Worm (Caenorhabditis elegans) whole organism, L3 larva: ENCODE measurements around the gene R160.2.

Experiments used
- R02D3.7 ChIP-seq: fragments of 150-350 bp; optimal IDR thresholded peaks from 2 replicates; lab custom pipeline; 2014; ENCODE audit warnings: missing biosample characterization, missing genetic modification characterization
- aly-2 ChIP-seq: fragments of 150-350 bp; optimal IDR thresholded peaks from 2 replicates; lab custom pipeline; 2014; ENCODE audit warnings: missing biosample characterization, missing genetic modification characterization
- ceh-28 ChIP-seq: fragments of 150-350 bp; optimal IDR thresholded peaks from 2 replicates; lab custom pipeline; 2014; ENCODE audit warnings: missing biosample characterization, missing genetic modification reagents, missing genetic modification characterization
- ceh-9 ChIP-seq: sonication (generic microtip); optimal IDR thresholded peaks from 2 replicates; lab custom pipeline; 2018; ENCODE audit warnings: missing biosample characterization, missing genetic modification characterization
- daf-12 ChIP-seq: fragments of 150-350 bp; optimal IDR thresholded peaks from 2 replicates; lab custom pipeline; 2014; ENCODE audit warnings: missing biosample characterization, missing genetic modification reagents, missing genetic modification characterization
- egl-27 ChIP-seq: sonication (generic microtip); optimal IDR thresholded peaks from 4 replicates; lab custom pipeline; 2017; ENCODE audit warnings: missing biosample characterization, missing genetic modification reagents, missing genetic modification characterization
- egl-5 ChIP-seq: fragments of 150-350 bp; optimal IDR thresholded peaks from 2 replicates; lab custom pipeline; 2017; ENCODE audit warnings: missing biosample characterization, missing genetic modification reagents, missing genetic modification characterization, inconsistent platforms
- elt-1 ChIP-seq: fragments of 150-350 bp; optimal IDR thresholded peaks from 2 replicates; lab custom pipeline; 2014; ENCODE audit warnings: missing biosample characterization, missing genetic modification characterization
- elt-3 ChIP-seq, 3 experiments: fragments of 150-350 bp in 1 of 3; sonication (generic microtip) in 2 of 3; optimal IDR thresholded peaks; 2 replicates in 2 of 3; 4 replicates in 1 of 3; lab custom pipeline; 2014 to 2017; ENCODE audit warnings: missing biosample characterization in 3 of 3, missing genetic modification characterization in 3 of 3
- eor-1 ChIP-seq, 2 experiments: fragments of 150-350 bp; optimal IDR thresholded peaks; 2 replicates each; lab custom pipeline; 2014 to 2018; ENCODE audit warnings: missing biosample characterization in 2 of 2, missing genetic modification characterization in 2 of 2
- fkh-10 ChIP-seq: sonication (generic microtip); optimal IDR thresholded peaks from 2 replicates; lab custom pipeline; 2017; ENCODE audit warnings: missing biosample characterization, missing genetic modification reagents, missing genetic modification characterization
- hmg-11 ChIP-seq: sonication (generic microtip); optimal IDR thresholded peaks from 2 replicates; lab custom pipeline; 2016; ENCODE audit warnings: missing genetic modification characterization, missing compliant biosample characterization
- lin-15B ChIP-seq: fragments of 150-350 bp; optimal IDR thresholded peaks from 2 replicates; lab custom pipeline; 2014; ENCODE audit warnings: missing biosample characterization, missing genetic modification characterization
- lin-39 ChIP-seq: fragments of 150-350 bp; optimal IDR thresholded peaks from 2 replicates; lab custom pipeline; 2018; ENCODE audit warnings: missing biosample characterization, missing genetic modification reagents, missing genetic modification characterization
- lsy-12 ChIP-seq: sonication (generic microtip); optimal IDR thresholded peaks from 2 replicates; lab custom pipeline; 2016; ENCODE audit warnings: mild to moderate bottlenecking, missing genetic modification characterization, missing compliant biosample characterization
- mdl-1 ChIP-seq: fragments of 150-350 bp; optimal IDR thresholded peaks from 2 replicates; lab custom pipeline; 2014; ENCODE audit warnings: missing biosample characterization, missing genetic modification characterization
- mml-1 ChIP-seq: fragments of 150-350 bp; sonication (generic microtip); optimal IDR thresholded peaks from 3 replicates; lab custom pipeline; 2014; ENCODE audit warnings: missing biosample characterization, missing genetic modification characterization
- nfya-1 ChIP-seq: sonication (generic microtip); optimal IDR thresholded peaks from 2 replicates; lab custom pipeline; 2017; ENCODE audit warnings: missing genetic modification characterization, mild to moderate bottlenecking, missing compliant biosample characterization, antibody characterized with exemption, moderate library complexity; ENCODE audit not compliant: insufficient read depth
- nhr-11 ChIP-seq: fragments of 150-350 bp; optimal IDR thresholded peaks from 2 replicates; lab custom pipeline; 2014; ENCODE audit warnings: missing biosample characterization, missing genetic modification characterization
- nhr-12 ChIP-seq: fragments of 150-350 bp; optimal IDR thresholded peaks from 2 replicates; lab custom pipeline; 2014; ENCODE audit warnings: missing biosample characterization, missing genetic modification characterization
- nhr-237 ChIP-seq: fragments of 150-350 bp; optimal IDR thresholded peaks from 2 replicates; lab custom pipeline; 2014; ENCODE audit warnings: missing biosample characterization, missing genetic modification characterization
- nhr-28 ChIP-seq: fragments of 150-350 bp; optimal IDR thresholded peaks from 2 replicates; lab custom pipeline; 2014; ENCODE audit warnings: missing biosample characterization, missing genetic modification characterization
- nhr-67 ChIP-seq: fragments of 150-350 bp; optimal IDR thresholded peaks from 2 replicates; lab custom pipeline; 2014; ENCODE audit warnings: missing biosample characterization, missing genetic modification characterization
- nhr-77 ChIP-seq: fragments of 150-350 bp; optimal IDR thresholded peaks from 2 replicates; lab custom pipeline; 2014; ENCODE audit warnings: missing biosample characterization, missing genetic modification characterization
- pqm-1 ChIP-seq: fragments of 150-350 bp; optimal IDR thresholded peaks from 2 replicates; lab custom pipeline; 2017; ENCODE audit warnings: missing biosample characterization, missing genetic modification characterization, inconsistent platforms
- sea-2 ChIP-seq: fragments of 150-350 bp; sonication (generic microtip); optimal IDR thresholded peaks from 4 replicates; lab custom pipeline; 2014; ENCODE audit warnings: missing biosample characterization, missing genetic modification reagents, missing genetic modification characterization
- skn-1 ChIP-seq: fragments of 150-350 bp; optimal IDR thresholded peaks from 2 replicates; lab custom pipeline; 2014; ENCODE audit warnings: missing biosample characterization, missing genetic modification characterization
- unc-39 ChIP-seq: sonication (generic microtip); optimal IDR thresholded peaks from 4 replicates; lab custom pipeline; 2017; ENCODE audit warnings: missing biosample characterization, missing genetic modification characterization
- zag-1 ChIP-seq: fragments of 150-350 bp; optimal IDR thresholded peaks from 2 replicates; lab custom pipeline; 2014; ENCODE audit warnings: missing biosample characterization, missing genetic modification characterization
- ztf-4 ChIP-seq: fragments of 150-350 bp; optimal IDR thresholded peaks from 2 replicates; lab custom pipeline; 2014; ENCODE audit warnings: missing biosample characterization, missing genetic modification characterization

R160.2 gene

ce11 chrX:4371988-4372387 is 4.7 kb downstream of the R160.2 start, which contains the start of gene R160.14:
TSS of gene R160.14 (minus strand) at chrX:4372088.
- no peak for TF ChIP-seq nhr-67 (tag; lab: Kevin White, UChicago)
- TF ChIP-seq lin-15B = no peak
- no peak for TF ChIP-seq mdl-1 (tag; lab: Kevin White, UChicago)
- TF ChIP-seq nhr-77 (tag; lab: Kevin White, UChicago) = no peak
- no peak for TF ChIP-seq elt-1
- no peak for TF ChIP-seq lin-39 (tag; lab: Kevin White, UChicago)
- no peak for TF ChIP-seq R02D3.7 (tag; lab: Kevin White, UChicago)
- no peak for TF ChIP-seq nhr-28

ce11 chrX:4371413-4371812 is 5.3 kb downstream of the R160.2 start, which contains the start of gene R160.13:
TSS of gene R160.13 (minus strand) at chrX:4371513.
- TF ChIP-seq elt-1 (no peak), nhr-12 (tag; lab: Kevin White, UChicago) (no peak), ceh-28 (tag; lab: Kevin White, UChicago) (no peak)

ce11 chrX:4370756-4371155 is 5.9 kb downstream of the R160.2 start, which contains the start of gene R160.5:
TSS of gene R160.5 (minus strand) at chrX:4370856.
- no peak for TF ChIP-seq nhr-237 (tag; lab: Kevin White, UChicago)
- TF ChIP-seq sea-2 = no peak
- TF ChIP-seq elt-3 (tag; optimal IDR thresholded peaks at IDR 0.05; lab: Kevin White, UChicago) = no peak
- TF ChIP-seq, all 47 proteins: peak for 0

- TF ChIP-seq R02D3.7 (tag; lab: Kevin White, UChicago) (no peak), nhr-237 (tag; lab: Kevin White, UChicago) (no peak), zag-1 (tag; lab: Kevin White, UChicago) (no peak), nhr-11 (tag; lab: Kevin White, UChicago) (no peak), nhr-67 (tag; lab: Kevin White, UChicago) (no peak), eor-1 (tag; optimal IDR thresholded peaks at IDR 0.05; lab: Kevin White, UChicago) (no peak), ztf-4 (tag; lab: Kevin White, UChicago) (no peak)
Measured at ce11 chrX:4368800-4369199, 7.9 kb downstream of the R160.2 start, which contains the start of gene R160.4. TSS of gene R160.4 (minus strand) at chrX:4368900.

- TF ChIP-seq fkh-10 (GFP tag; lab: Kevin White, UChicago) (no peak), lsy-12 (tag; lab: Kevin White, UChicago) (no peak), lin-15B (no peak), sea-2 (no peak), egl-27 (tag; lab: Kevin White, UChicago) (no peak), egl-5 (no peak), daf-12 (tag; lab: Kevin White, UChicago) (no peak), aly-2 (tag; lab: Kevin White, UChicago) (no peak), ceh-28 (tag; lab: Kevin White, UChicago) (no peak), unc-39 (tag; lab: Kevin White, UChicago) (no peak), hmg-11 (no peak), skn-1 (tag; lab: Kevin White, UChicago) (no peak), elt-1 (no peak)
Measured at ce11 chrX:4367414-4367813, 9.3 kb downstream of the R160.2 start, which contains the start of gene R160.10. TSS of gene R160.10 (minus strand) at chrX:4367514.

ce11 chrX:4366231-4366630 is 10.5 kb downstream of the R160.2 start, which contains the start of gene R160.3:
TSS of gene R160.3 (minus strand) at chrX:4366331.
- TF ChIP-seq ceh-9 (tag; lab: Kevin White, UChicago) (no peak), nhr-77 (tag; lab: Kevin White, UChicago) (no peak), lin-15B (no peak), mdl-1 (tag; lab: Kevin White, UChicago) (no peak), nhr-11 (tag; lab: Kevin White, UChicago) (no peak), pqm-1 (tag; lab: Kevin White, UChicago) (no peak), hmg-11 (no peak), mml-1 (tag; lab: Kevin White, UChicago) (no peak), nfya-1 (tag; lab: Kevin White, UChicago) (no peak), daf-12 (tag; lab: Kevin White, UChicago) (no peak)

- TF ChIP-seq egl-27 (tag; lab: Kevin White, UChicago) (no peak), daf-12 (tag; lab: Kevin White, UChicago) (no peak)
Measured at ce11 chrX:4364877-4365276, 11.8 kb downstream of the R160.2 start, which contains the start of gene F14H12.8. TSS of gene F14H12.8 (minus strand) at chrX:4364977.
